Fruit fly (Drosophila melanogaster): ENCODE data around the gene CG31221.

DNA sequence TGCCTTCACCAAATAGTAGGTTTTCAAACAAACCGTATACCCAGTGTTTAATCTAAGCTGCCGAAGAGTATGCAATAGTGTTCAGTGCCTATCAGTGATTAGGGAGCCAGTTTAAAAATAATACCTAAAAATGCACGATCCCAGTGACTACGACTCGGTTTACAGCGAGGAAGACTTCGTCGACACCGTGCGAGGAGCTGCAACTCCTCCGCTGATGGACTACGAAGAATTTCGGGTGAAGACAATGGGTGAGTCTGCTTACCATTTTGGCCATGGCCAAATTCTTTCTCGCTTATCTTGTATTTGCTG lies 48.7 kb downstream of the CG31221 start:
- TF ChIP-seq Neu2 (GFP tag; optimal IDR thresholded peaks at IDR 0.05; ENCODE audit: borderline replicate concordance), result no peak
- TF ChIP-seq CG30403 (GFP tag; optimal IDR thresholded peaks at IDR 0.05), result no peak
- no peak for TF ChIP-seq Six4 (GFP tag; optimal IDR thresholded peaks at IDR 0.05)
- TF ChIP-seq C15 (GFP tag; IDR thresholded peaks at IDR 0.05), result no peak

Measured in whole organism, embryonic.